Worm (Caenorhabditis elegans) whole organism, L4/young adult: ENCODE measurements around the gene arle-14.

Experiments used
- W03F9.2 ChIP-seq: fragments of 150-350 bp; optimal IDR thresholded peaks from 2 replicates; lab custom pipeline; 2014; ENCODE audit warnings: missing biosample characterization, missing genetic modification characterization
- dao-5 ChIP-seq: sonication (generic microtip); optimal IDR thresholded peaks from 2 replicates; lab custom pipeline; 2016; ENCODE audit warnings: missing genotype, missing genetic modification characterization, moderate library complexity, missing compliant biosample characterization
- him-1 ChIP-seq: sonication (generic microtip); optimal IDR thresholded peaks from 2 replicates; lab custom pipeline; 2016; ENCODE audit warnings: missing genotype, missing genetic modification reagents, missing genetic modification characterization, missing compliant biosample characterization

- TF ChIP-seq him-1 = no peak
- no peak for TF ChIP-seq dao-5 (tag; lab: Kevin White, UChicago)
- TF ChIP-seq W03F9.2 (tag; lab: Kevin White, UChicago) = no peak
Observed at ce11 chrIII:5714230-5714983, 21.7 kb downstream of the arle-14 start, which contains the start of gene arf-1.
